Fruit fly (Drosophila melanogaster): ENCODE measurements around the gene RecQ4.

RecQ4 gene

dm6 chr3L:8180464-8181137, 4.8 kb upstream of the RecQ4 start, which contains the start of the genes mthl7 and Uxs:
Gene mthl7, minus strand, starts transcription at chr3L:8180514.
Gene Uxs, plus strand, starts transcription at chr3L:8180923.
- no peak for TF ChIP-seq noc (tag; optimal IDR thresholded peaks at IDR 0.05)

dm6 chr3L:8177795-8178564, 2.2 kb upstream of the RecQ4 start, which contains the start of gene Nmt:
Gene Nmt, minus strand, starts transcription at chr3L:8178429.
- peak; percentile 52 for TF ChIP-seq noc (tag; optimal IDR thresholded peaks at IDR 0.05)

dm6 chr3L:8165436-8165835, 10.3 kb downstream of the RecQ4 start, which contains the start of gene CG13675:
Gene CG13675, minus strand, starts transcription at chr3L:8165518.
- TF ChIP-seq noc (tag; optimal IDR thresholded peaks at IDR 0.05): no peak

dm6 chr3L:8159724-8160422, 15.9 kb downstream of the RecQ4 start, which contains the start of gene CG43886:
Gene CG43886, minus strand, starts transcription at chr3L:8159774.
- TF ChIP-seq noc (tag; optimal IDR thresholded peaks at IDR 0.05): no peak

dm6 chr3L:8158715-8159380, 16.9 kb downstream of the RecQ4 start, which contains the start of gene CG42445:
Gene CG42445, minus strand, starts transcription at chr3L:8158900.
- TF ChIP-seq noc (tag; optimal IDR thresholded peaks at IDR 0.05): no peak

dm6 chr3L:8157079-8157478, 18.7 kb downstream of the RecQ4 start:
- TF ChIP-seq noc (tag; optimal IDR thresholded peaks at IDR 0.05): no peak

dm6 chr3L:8156199-8156598, 19.6 kb downstream of the RecQ4 start:
- TF ChIP-seq noc (tag; optimal IDR thresholded peaks at IDR 0.05): no peak

- TF ChIP-seq noc (tag; optimal IDR thresholded peaks at IDR 0.05): no peak
These were observed 20.5 kb downstream of the RecQ4 start for dm6 chr3L:8155324-8155723.

dm6 chr3L:8154544-8154943, 21.2 kb downstream of the RecQ4 start:
- no peak for TF ChIP-seq noc (tag; optimal IDR thresholded peaks at IDR 0.05)

- TF ChIP-seq noc (tag; optimal IDR thresholded peaks at IDR 0.05): no peak
These were observed 22.4 kb downstream of the RecQ4 start for dm6 chr3L:8153206-8153996.

- peak; percentile 3 for TF ChIP-seq noc (tag; optimal IDR thresholded peaks at IDR 0.05)
These were observed 24.0 kb downstream of the RecQ4 start, which contains the start of gene CG13676 for dm6 chr3L:8151727-8152199. Gene CG13676, minus strand, starts transcription at chr3L:8151813.

dm6 chr3L:8150812-8151211, 25.0 kb downstream of the RecQ4 start:
- no peak for TF ChIP-seq noc (tag; optimal IDR thresholded peaks at IDR 0.05)

- TF ChIP-seq noc (tag; optimal IDR thresholded peaks at IDR 0.05): no peak
These were observed 25.5 kb downstream of the RecQ4 start for dm6 chr3L:8150284-8150683.

dm6 chr3L:8137448-8137906, 38.3 kb downstream of the RecQ4 start, which contains the start of the genes Setx and mus301:
Gene Setx, minus strand, starts transcription at chr3L:8137498.
Gene mus301, plus strand, starts transcription at chr3L:8137808.
- no peak for TF ChIP-seq noc (tag; optimal IDR thresholded peaks at IDR 0.05)
